Fruit fly (Drosophila melanogaster) whole organism, embryonic: ENCODE results near the gene CG11158.

ENCODE experiments used
- ATbp ChIP-seq: fragments of 200-800 bp; sonication (Bioruptor generic); optimal IDR thresholded peaks from 2 replicates; lab custom pipeline; 2017; ENCODE audit warnings: missing biosample characterization, mild to moderate bottlenecking, missing genetic modification characterization, missing genetic modification reagents
- Dek ChIP-seq: fragments of 200-800 bp; sonication (Bioruptor generic); optimal IDR thresholded peaks from 3 replicates; lab custom pipeline; 2019; ENCODE audit warnings: missing biosample characterization, mild to moderate bottlenecking, missing genetic modification characterization, moderate library complexity
- Mrtf ChIP-seq: fragments of 200-800 bp; sonication (Bioruptor generic); IDR thresholded peaks from 3 replicates; pipeline ENCODE4 v1.3.6; 2022; ENCODE audit warnings: missing biosample characterization, missing genetic modification characterization
- zfh1 ChIP-seq: fragments of 200-800 bp; sonication (Bioruptor generic); IDR thresholded peaks from 3 replicates; pipeline ENCODE4 v1.3.6; 2022; ENCODE audit warnings: missing biosample characterization, missing genetic modification characterization

DNA sequence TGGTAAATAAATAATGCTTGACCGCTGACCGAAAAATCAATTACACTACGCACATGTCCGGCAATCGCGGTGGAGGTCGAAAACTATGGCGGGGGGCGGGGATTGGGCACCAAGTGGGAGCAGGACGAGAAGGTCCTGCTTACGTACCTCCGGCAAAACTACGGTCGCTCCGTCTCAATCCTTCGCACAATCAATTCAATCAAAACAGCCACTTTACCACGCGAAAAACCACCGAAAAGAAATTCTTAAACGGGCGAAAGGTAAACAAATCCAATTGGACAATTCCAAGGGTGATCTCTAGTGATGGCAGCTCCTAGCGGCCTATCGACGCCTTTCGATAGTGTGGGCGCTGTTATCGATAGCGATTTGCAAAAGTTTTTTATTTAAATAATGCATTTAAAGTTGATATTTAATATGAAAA is 35.2 kb downstream of the CG11158 start, which contains the start of gene Nadsyn:
- TF ChIP-seq ATbp (no peak), Mrtf (no peak), Dek (tag; lab: Kevin White, UChicago) (no peak), zfh1 (GFP tag; lab: Robert Waterston, UW) (no peak)
